Fruit fly (Drosophila melanogaster) whole organism, embryonic: ENCODE data around the gene Try29F.

ENCODE experiments used
- CG10267 ChIP-seq: fragments of 200-800 bp; sonication (Bioruptor generic); optimal IDR thresholded peaks from 2 replicates; lab custom pipeline; 2018; ENCODE audit warnings: missing biosample characterization, mild to moderate bottlenecking, missing genetic modification characterization, moderate library complexity
- CG10565 ChIP-seq: fragments of 200-800 bp; sonication (Bioruptor generic); optimal IDR thresholded peaks from 3 replicates; lab custom pipeline; 2016; ENCODE audit warnings: missing biosample characterization, mild to moderate bottlenecking, missing genetic modification characterization
- CG11504 ChIP-seq: fragments of 200-800 bp; sonication (Bioruptor generic); optimal IDR thresholded peaks from 3 replicates; lab custom pipeline; 2019; ENCODE audit warnings: missing biosample characterization, mild to moderate bottlenecking, missing genetic modification characterization, moderate library complexity
- CG12219 ChIP-seq: fragments of 200-800 bp; sonication (Bioruptor generic); optimal IDR thresholded peaks from 3 replicates; lab custom pipeline; 2018; ENCODE audit warnings: missing biosample characterization, mild to moderate bottlenecking, missing genetic modification characterization
- CG13287 ChIP-seq: fragments of 200-800 bp; sonication (Bioruptor generic); IDR thresholded peaks from 2 replicates; pipeline ENCODE4 v1.3.6; 2022; ENCODE audit warnings: missing biosample characterization, missing genetic modification characterization; ENCODE audit not compliant: partially characterized antibody
- CG13624 ChIP-seq: fragments of 200-800 bp; sonication (Bioruptor generic); optimal IDR thresholded peaks from 2 replicates; lab custom pipeline; 2016; ENCODE audit warnings: missing biosample characterization, missing genetic modification characterization
- CG1529 ChIP-seq: fragments of 200-800 bp; sonication (Bioruptor generic); optimal IDR thresholded peaks from 3 replicates; lab custom pipeline; 2018; ENCODE audit warnings: missing biosample characterization, missing genetic modification characterization
- CG15601 ChIP-seq: fragments of 200-800 bp; sonication (Bioruptor generic); optimal IDR thresholded peaks from 3 replicates; lab custom pipeline; 2019; ENCODE audit warnings: missing biosample characterization, mild to moderate bottlenecking, missing genetic modification characterization, moderate library complexity
- CG1602 ChIP-seq: fragments of 200-800 bp; sonication (Bioruptor generic); optimal IDR thresholded peaks from 3 replicates; lab custom pipeline; 2016; ENCODE audit warnings: missing biosample characterization, missing genetic modification characterization
- CG16815 ChIP-seq: fragments of 200-800 bp; sonication (Bioruptor generic); optimal IDR thresholded peaks from 3 replicates; lab custom pipeline; 2017; ENCODE audit warnings: missing biosample characterization, mild to moderate bottlenecking, missing genetic modification characterization
- CG17829 ChIP-seq: fragments of 200-800 bp; optimal IDR thresholded peaks from 2 replicates; lab custom pipeline; 2019; ENCODE audit warnings: missing biosample characterization, mild to moderate bottlenecking, missing genetic modification characterization, moderate library complexity
- CG18476 ChIP-seq: fragments of 200-800 bp; sonication (Bioruptor generic); optimal IDR thresholded peaks from 2 replicates; lab custom pipeline; 2016; ENCODE audit warnings: missing biosample characterization, mild to moderate bottlenecking, missing genetic modification characterization
- CG2889 ChIP-seq: fragments of 200-800 bp; sonication (Bioruptor generic); IDR thresholded peaks from 3 replicates; pipeline ENCODE4 v1.3.6; 2022; ENCODE audit warnings: missing biosample characterization, missing genetic modification characterization
- CG30403 ChIP-seq: fragments of 200-800 bp; sonication (Bioruptor generic); optimal IDR thresholded peaks from 3 replicates; lab custom pipeline; 2016; ENCODE audit warnings: missing biosample characterization, missing genetic modification characterization
- CG3065 ChIP-seq: fragments of 200-800 bp; sonication (Bioruptor generic); optimal IDR thresholded peaks from 2 replicates; lab custom pipeline; 2016; ENCODE audit warnings: missing biosample characterization, missing genetic modification characterization
- CG3407 ChIP-seq: fragments of 200-800 bp; sonication (Bioruptor generic); optimal IDR thresholded peaks from 2 replicates; lab custom pipeline; 2018; ENCODE audit warnings: missing biosample characterization, mild to moderate bottlenecking, missing genetic modification characterization
- CG3847 ChIP-seq: fragments of 200-800 bp; sonication (Bioruptor generic); IDR thresholded peaks from 2 replicates; pipeline ENCODE4 v1.3.6; 2022; ENCODE audit warnings: missing biosample characterization, missing genetic modification characterization
- CG4282 ChIP-seq: fragments of 200-800 bp; sonication (Bioruptor generic); optimal IDR thresholded peaks from 2 replicates; lab custom pipeline; 2016; ENCODE audit warnings: missing biosample characterization, missing genetic modification characterization
- CG8281 ChIP-seq: fragments of 200-800 bp; sonication (Bioruptor generic); optimal IDR thresholded peaks from 2 replicates; lab custom pipeline; 2018; ENCODE audit warnings: missing biosample characterization, mild to moderate bottlenecking, missing genetic modification characterization, moderate library complexity
- CG8944 ChIP-seq: fragments of 200-800 bp; sonication (Bioruptor generic); optimal IDR thresholded peaks from 3 replicates; lab custom pipeline; 2016; ENCODE audit warnings: missing biosample characterization, missing genetic modification characterization
- CG9876 ChIP-seq: fragments of 200-800 bp; sonication (Bioruptor generic); optimal IDR thresholded peaks from 2 replicates; lab custom pipeline; 2016; ENCODE audit warnings: missing biosample characterization, missing genetic modification characterization
- CHES-1-like ChIP-seq: fragments of 200-800 bp; sonication (Bioruptor generic); optimal IDR thresholded peaks from 2 replicates; lab custom pipeline; 2016; ENCODE audit warnings: missing biosample characterization, missing genetic modification characterization
- Dref ChIP-seq: fragments of 200-800 bp; sonication (Bioruptor generic); IDR thresholded peaks from 2 replicates; pipeline ENCODE4 v1.3.6; 2022; ENCODE audit warnings: missing biosample characterization, missing genetic modification characterization
- ERR ChIP-seq: fragments of 200-800 bp; sonication (Bioruptor generic); optimal IDR thresholded peaks from 2 replicates; lab custom pipeline; 2016; ENCODE audit warnings: missing biosample characterization, missing genetic modification characterization
- Ets97D ChIP-seq: fragments of 200-800 bp; sonication (Bioruptor generic); optimal IDR thresholded peaks from 3 replicates; lab custom pipeline; 2016; ENCODE audit warnings: missing biosample characterization, missing genetic modification characterization
- GATAe ChIP-seq: fragments of 200-800 bp; sonication (Bioruptor generic); conservative IDR thresholded peaks from 2 replicates; pipeline ENCODE4 v1.3.6; 2022; ENCODE audit warnings: missing biosample characterization, missing genetic modification characterization
- Neu2 ChIP-seq: fragments of 200-800 bp; sonication (Bioruptor generic); optimal IDR thresholded peaks from 3 replicates; lab custom pipeline; 2016; ENCODE audit warnings: missing biosample characterization, missing genetic modification characterization, borderline replicate concordance
- Sin3A ChIP-seq: fragments of >200 bp; optimal IDR thresholded peaks from 2 replicates; lab custom pipeline; 2018
- Six4 ChIP-seq: fragments of 200-800 bp; sonication (Bioruptor generic); optimal IDR thresholded peaks from 2 replicates; lab custom pipeline; 2016; ENCODE audit warnings: missing biosample characterization, missing genetic modification characterization
- Spps ChIP-seq: fragments of 200-800 bp; sonication (Bioruptor generic); optimal IDR thresholded peaks from 2 replicates; lab custom pipeline; 2018; ENCODE audit warnings: missing biosample characterization, mild to moderate bottlenecking, missing genetic modification characterization
- ash1 ChIP-seq: fragments of 200-800 bp; sonication (Bioruptor generic); optimal IDR thresholded peaks from 2 replicates; lab custom pipeline; 2018; ENCODE audit warnings: missing biosample characterization, mild to moderate bottlenecking, missing genetic modification characterization
- bowl ChIP-seq: fragments of 200-800 bp; sonication (Bioruptor generic); IDR thresholded peaks from 2 replicates; pipeline ENCODE4 v1.3.6; 2022; ENCODE audit warnings: missing biosample characterization, missing genetic modification characterization
- cas ChIP-seq: fragments of 200-800 bp; sonication (Bioruptor generic); IDR thresholded peaks from 2 replicates; pipeline ENCODE4 v1.3.6; 2022; ENCODE audit warnings: missing biosample characterization, missing genetic modification characterization
- crc ChIP-seq: fragments of 200-800 bp; sonication (Bioruptor generic); optimal IDR thresholded peaks from 2 replicates; lab custom pipeline; 2016; ENCODE audit warnings: missing biosample characterization, missing genetic modification characterization
- dan ChIP-seq: fragments of 200-800 bp; sonication (Bioruptor generic); IDR thresholded peaks from 2 replicates; pipeline ENCODE4 v1.3.6; 2022; ENCODE audit warnings: missing biosample characterization, missing genetic modification characterization
- fd102C ChIP-seq: fragments of 200-800 bp; sonication (Bioruptor generic); optimal IDR thresholded peaks from 2 replicates; lab custom pipeline; 2018; ENCODE audit warnings: missing biosample characterization, mild to moderate bottlenecking, missing genetic modification characterization, moderate library complexity
- fd64A ChIP-seq: fragments of 200-800 bp; sonication (Bioruptor generic); optimal IDR thresholded peaks from 3 replicates; lab custom pipeline; 2018; ENCODE audit warnings: missing biosample characterization, mild to moderate bottlenecking, missing genetic modification characterization
- fu2 ChIP-seq: fragments of 200-800 bp; sonication (Bioruptor generic); optimal IDR thresholded peaks from 2 replicates; lab custom pipeline; 2016; ENCODE audit warnings: missing biosample characterization, missing genetic modification characterization
- gcm ChIP-seq: fragments of 200-800 bp; sonication (Bioruptor generic); optimal IDR thresholded peaks from 2 replicates; lab custom pipeline; 2019; ENCODE audit warnings: missing biosample characterization, mild to moderate bottlenecking, missing genetic modification characterization, moderate library complexity
- grau ChIP-seq: fragments of 200-800 bp; optimal IDR thresholded peaks from 3 replicates; lab custom pipeline; 2019; ENCODE audit warnings: missing biosample characterization, mild to moderate bottlenecking, missing genetic modification characterization, moderate library complexity
- h ChIP-seq: fragments of >200 bp; optimal IDR thresholded peaks from 2 replicates; lab custom pipeline; 2017
- nerfin-1 ChIP-seq: fragments of 200-800 bp; sonication (Bioruptor generic); optimal IDR thresholded peaks from 3 replicates; lab custom pipeline; 2019; ENCODE audit warnings: missing biosample characterization, mild to moderate bottlenecking, missing genetic modification characterization, moderate library complexity
- p53 ChIP-seq: fragments of 200-800 bp; sonication (Bioruptor generic); optimal IDR thresholded peaks from 2 replicates; lab custom pipeline; 2016; ENCODE audit warnings: missing biosample characterization, missing genetic modification characterization
- pan ChIP-seq, 4 experiments: fragments of >200 bp in 3 of 4; fragments of 200-800 bp in 1 of 4; sonication (Bioruptor generic) in 1 of 4; optimal IDR thresholded peaks in 3 of 4; IDR thresholded peaks in 1 of 4; 2 replicates each; pipeline versions ENCODE4 v1.3.6 to Lab custom; 2017 to 2022; ENCODE audit warnings: missing biosample characterization in 2 of 4, missing genetic modification characterization in 2 of 4, mixed read lengths in 1 of 4
- pb ChIP-seq: fragments of 200-800 bp; sonication (Bioruptor generic); optimal IDR thresholded peaks from 3 replicates; lab custom pipeline; 2016; ENCODE audit warnings: missing biosample characterization, missing genetic modification characterization
- pum ChIP-seq: fragments of 200-800 bp; sonication (Bioruptor generic); optimal IDR thresholded peaks from 2 replicates; lab custom pipeline; 2016; ENCODE audit warnings: missing biosample characterization, missing genetic modification characterization
- sens ChIP-seq: fragments of 200-800 bp; sonication (Bioruptor generic); peaks from one replicate; lab custom pipeline; 2016; ENCODE audit warnings: missing biosample characterization, missing genetic modification characterization
- sisA ChIP-seq: fragments of 200-800 bp; sonication (Bioruptor generic); IDR thresholded peaks from 2 replicates; pipeline ENCODE4 v1.3.6; 2022; ENCODE audit warnings: missing biosample characterization, missing genetic modification characterization
- slou ChIP-seq: fragments of 200-800 bp; sonication (Bioruptor generic); optimal IDR thresholded peaks from 3 replicates; lab custom pipeline; 2016; ENCODE audit warnings: missing biosample characterization, missing genetic modification characterization
- sna ChIP-seq: fragments of 200-800 bp; sonication (Bioruptor generic); IDR thresholded peaks from 2 replicates; pipeline ENCODE4 v1.3.6; 2022; ENCODE audit warnings: missing biosample characterization, missing genetic modification characterization; ENCODE audit not compliant: partially characterized antibody
- wek ChIP-seq: fragments of 200-800 bp; sonication (Bioruptor generic); optimal IDR thresholded peaks from 3 replicates; lab custom pipeline; 2018; ENCODE audit warnings: missing biosample characterization, mild to moderate bottlenecking, missing genetic modification characterization, moderate library complexity

The Try29F gene

dm6 chr2L:8997285-8997684 lies 1.1 kb upstream of the Try29F start, which contains the start of the genes alien and CG18661 (continued):
- TF ChIP-seq Spps (tag; lab: Kevin White, UChicago) (no peak), fu2 (GFP tag; lab: Kevin White, UChicago) (peak; percentile 86), grau (peak; percentile 65), sens (GFP tag; lab: Kevin White, UChicago) (peak; percentile 98), CG3065 (GFP tag; lab: Kevin White, UChicago) (no peak), CG8281 (tag; lab: Kevin White, UChicago) (no peak), CG13287 (GFP tag; lab: Robert Waterston, UW) (peak; percentile 81), pan (optimal IDR thresholded peaks at IDR 0.05; lab: Kevin White, UChicago) (no peak), pan (GFP tag; optimal IDR thresholded peaks at IDR 0.05 in 1 of 2, IDR thresholded peaks at IDR 0.05 in 1 of 2) (peak in 1 of 2 experiments; percentile 83), CG11504 (peak; percentile 90), Six4 (peak; percentile 45), sna (GFP tag; lab: Robert Waterston, UW) (0 out of 2 replicates have a peak, but pooled peaks have one; percentile 14), CG1529 (GFP tag; lab: Kevin White, UChicago) (no peak), bowl (GFP tag; lab: Robert Waterston, UW) (peak; percentile 92), CG10565 (GFP tag; lab: Kevin White, UChicago) (no peak), CG9876 (GFP tag; lab: Kevin White, UChicago) (peak; percentile 77), cas (GFP tag; lab: Robert Waterston, UW) (peak; percentile 96), pb (GFP tag; lab: Kevin White, UChicago) (peak; percentile 82), crc (peak; percentile 89), Ets97D (GFP tag; lab: Kevin White, UChicago) (peak; percentile 88), Neu2 (GFP tag; lab: Kevin White, UChicago) (peak; percentile 45), CG1602 (GFP tag; lab: Kevin White, UChicago) (peak; percentile 76), fd64A (no peak), CG15601 (tag; lab: Kevin White, UChicago) (peak; percentile 53), nerfin-1 (tag; lab: Kevin White, UChicago) (peak; percentile 29), CG18476 (peak; percentile 22), fd102C (GFP tag; lab: Kevin White, UChicago) (peak; percentile 48), GATAe (peak; percentile 55; the same call in 1 of the 2 replicates), CHES-1-like (GFP tag; lab: Kevin White, UChicago) (peak; percentile 85), CG8944 (GFP tag; lab: Kevin White, UChicago) (peak; percentile 79), CG3407 (GFP tag; lab: Kevin White, UChicago) (no peak), CG3847 (GFP tag; lab: Robert Waterston, UW) (peak; percentile 98), Sin3A (peak; percentile 52), wek (GFP tag; lab: Kevin White, UChicago) (no peak), sisA (GFP tag; lab: Robert Waterston, UW) (peak; percentile 99), CG30403 (GFP tag; lab: Kevin White, UChicago) (peak; percentile 87), p53 (peak; percentile 91), CG2889 (GFP tag; lab: Robert Waterston, UW) (peak; percentile 81), CG16815 (GFP tag; lab: Kevin White, UChicago) (peak; percentile 90), CG12219 (peak; percentile 53), CG10267 (peak; percentile 78), pum (GFP tag; lab: Kevin White, UChicago) (peak; percentile 95), ERR (peak; percentile 62), dan (GFP tag; lab: Robert Waterston, UW) (0 out of 2 replicates have a peak, but pooled peaks have one; percentile 13), CG17829 (tag; lab: Kevin White, UChicago) (peak; percentile 64), CG13624 (GFP tag; lab: Kevin White, UChicago) (peak; percentile 85), h (lab: Kevin White, UChicago) (no peak), slou (GFP tag; lab: Kevin White, UChicago) (peak; percentile 93), gcm (GFP tag; lab: Kevin White, UChicago) (peak; percentile 30), ash1 (no peak), CG4282 (GFP tag; lab: Kevin White, UChicago) (peak; percentile 88), Dref (GFP tag; lab: Robert Waterston, UW) (peak; percentile 74)
